Fruit fly (Drosophila melanogaster) whole organism, embryonic: ENCODE measurements around the gene tbc.

Experiments used
- B-H1 ChIP-seq: fragments of 200-800 bp; sonication (Bioruptor generic); IDR thresholded peaks from 3 replicates; pipeline ENCODE4 v1.3.6; 2022; ENCODE audit warnings: missing biosample characterization, missing genetic modification characterization
- Blimp-1 ChIP-seq: fragments of 200-800 bp; sonication (Bioruptor generic); optimal IDR thresholded peaks from 3 replicates; lab custom pipeline; 2018; ENCODE audit warnings: missing biosample characterization, missing genetic modification characterization, mild to moderate bottlenecking, moderate library complexity, missing genetic modification reagents
- CG10321 ChIP-seq: fragments of 200-800 bp; sonication (Bioruptor generic); IDR thresholded peaks from 2 replicates; pipeline ENCODE4 v1.3.6; 2022; ENCODE audit warnings: missing biosample characterization, missing genetic modification characterization
- CG10431 ChIP-seq: fragments of 200-800 bp; sonication (Bioruptor generic); optimal IDR thresholded peaks from 3 replicates; lab custom pipeline; 2018; ENCODE audit warnings: missing biosample characterization, mild to moderate bottlenecking, missing genetic modification characterization
- CG10959 ChIP-seq: fragments of 200-800 bp; sonication (Bioruptor generic); IDR thresholded peaks from 2 replicates; pipeline ENCODE4 v1.3.6; 2022; ENCODE audit warnings: missing biosample characterization, missing genetic modification characterization
- CG11247 ChIP-seq: fragments of 200-800 bp; sonication (Bioruptor generic); IDR thresholded peaks from 2 replicates; pipeline ENCODE4 v1.3.6; 2022; ENCODE audit warnings: missing biosample characterization, missing genetic modification characterization
- CG13287 ChIP-seq: fragments of 200-800 bp; sonication (Bioruptor generic); IDR thresholded peaks from 2 replicates; pipeline ENCODE4 v1.3.6; 2022; ENCODE audit warnings: missing biosample characterization, missing genetic modification characterization; ENCODE audit not compliant: partially characterized antibody
- CG13894 ChIP-seq: fragments of 200-800 bp; sonication (Bioruptor generic); optimal IDR thresholded peaks from 3 replicates; lab custom pipeline; 2018; ENCODE audit warnings: missing biosample characterization, mild to moderate bottlenecking, missing genetic modification characterization, moderate library complexity
- CG17186 ChIP-seq: fragments of 200-800 bp; sonication (Bioruptor generic); optimal IDR thresholded peaks from 3 replicates; lab custom pipeline; 2017; ENCODE audit warnings: missing biosample characterization, missing genetic modification reagents, missing genetic modification characterization
- CG18011 ChIP-seq: fragments of 200-800 bp; sonication (Bioruptor generic); optimal IDR thresholded peaks from 2 replicates; lab custom pipeline; 2017; ENCODE audit warnings: missing biosample characterization, missing genetic modification characterization, mild to moderate bottlenecking, moderate library complexity, missing genotype
- CG2120 ChIP-seq: fragments of 200-800 bp; sonication (Bioruptor generic); optimal IDR thresholded peaks from 3 replicates; lab custom pipeline; 2016; ENCODE audit warnings: missing biosample characterization, missing genetic modification characterization
- CG2875 ChIP-seq: fragments of 200-800 bp; sonication (Bioruptor generic); optimal IDR thresholded peaks from 2 replicates; lab custom pipeline; 2017; ENCODE audit warnings: missing biosample characterization, mild to moderate bottlenecking, missing genetic modification characterization, missing genetic modification reagents
- CG32767 ChIP-seq: fragments of 200-800 bp; sonication (Bioruptor generic); IDR thresholded peaks from 2 replicates; pipeline ENCODE4 v1.3.6; 2022; ENCODE audit warnings: missing biosample characterization, missing genetic modification characterization
- CG4617 ChIP-seq: fragments of 200-800 bp; sonication (Bioruptor generic); optimal IDR thresholded peaks from 3 replicates; lab custom pipeline; 2016; ENCODE audit warnings: missing biosample characterization, missing genetic modification characterization, borderline replicate concordance
- CG5180 ChIP-seq: fragments of 200-800 bp; sonication (Bioruptor generic); optimal IDR thresholded peaks from 3 replicates; lab custom pipeline; 2017; ENCODE audit warnings: missing biosample characterization, missing genetic modification characterization, mild to moderate bottlenecking, moderate library complexity, missing genetic modification reagents
- CG6175 ChIP-seq: fragments of 200-800 bp; sonication (Bioruptor generic); IDR thresholded peaks from 3 replicates; pipeline ENCODE4 v1.3.6; 2022; ENCODE audit warnings: missing biosample characterization, missing genetic modification characterization
- CG7271 ChIP-seq: fragments of 200-800 bp; sonication (Bioruptor generic); optimal IDR thresholded peaks from 2 replicates; lab custom pipeline; 2018; ENCODE audit warnings: missing biosample characterization, mild to moderate bottlenecking, missing genetic modification characterization, moderate library complexity
- CG7357 ChIP-seq: fragments of 200-800 bp; sonication (Bioruptor generic); IDR thresholded peaks from 3 replicates; pipeline ENCODE4 v1.3.6; 2022; ENCODE audit warnings: missing biosample characterization, missing genetic modification characterization
- CG7786 ChIP-seq: fragments of 200-800 bp; sonication (Bioruptor generic); optimal IDR thresholded peaks from 2 replicates; lab custom pipeline; 2016; ENCODE audit warnings: missing biosample characterization, missing genetic modification characterization
- CkIIα-i1 ChIP-seq: fragments of 200-800 bp; sonication (Bioruptor generic); IDR thresholded peaks from 2 replicates; pipeline ENCODE4 v1.3.6; 2022; ENCODE audit warnings: missing biosample characterization, missing genetic modification characterization
- D19B ChIP-seq: fragments of 200-800 bp; sonication (Bioruptor generic); optimal IDR thresholded peaks from 2 replicates; lab custom pipeline; 2017; ENCODE audit warnings: missing biosample characterization, mild to moderate bottlenecking, missing genetic modification characterization
- Dek ChIP-seq: fragments of 200-800 bp; sonication (Bioruptor generic); optimal IDR thresholded peaks from 3 replicates; lab custom pipeline; 2019; ENCODE audit warnings: missing biosample characterization, mild to moderate bottlenecking, missing genetic modification characterization, moderate library complexity
- Drgx ChIP-seq: fragments of 200-800 bp; sonication (Bioruptor generic); IDR thresholded peaks from 2 replicates; pipeline ENCODE4 v1.3.6; 2022; ENCODE audit warnings: missing biosample characterization, missing genetic modification characterization
- ERR ChIP-seq: fragments of 200-800 bp; sonication (Bioruptor generic); optimal IDR thresholded peaks from 2 replicates; lab custom pipeline; 2016; ENCODE audit warnings: missing biosample characterization, missing genetic modification characterization
- Elba2 ChIP-seq: fragments of 200-800 bp; sonication (Bioruptor generic); optimal IDR thresholded peaks from 3 replicates; lab custom pipeline; 2016; ENCODE audit warnings: missing biosample characterization, missing genetic modification characterization
- Gsc ChIP-seq: fragments of 200-800 bp; sonication (Bioruptor generic); IDR thresholded peaks from 2 replicates; pipeline ENCODE4 v1.3.6; 2022; ENCODE audit warnings: missing biosample characterization, missing genetic modification characterization
- Hmx ChIP-seq: fragments of 200-800 bp; sonication (Bioruptor generic); optimal IDR thresholded peaks from 2 replicates; lab custom pipeline; 2016; ENCODE audit warnings: missing biosample characterization, missing genetic modification characterization
- MBD-R2 ChIP-seq: fragments of 200-800 bp; sonication (Bioruptor generic); IDR thresholded peaks from 2 replicates; pipeline ENCODE4 v1.3.6; 2022; ENCODE audit warnings: missing biosample characterization, missing genetic modification characterization
- MTF-1 ChIP-seq: fragments of 200-800 bp; sonication (Bioruptor generic); optimal IDR thresholded peaks from 2 replicates; lab custom pipeline; 2018; ENCODE audit warnings: missing biosample characterization, mild to moderate bottlenecking, missing genetic modification characterization, borderline replicate concordance
- NC2α ChIP-seq: fragments of 200-800 bp; sonication (Bioruptor generic); optimal IDR thresholded peaks from 2 replicates; lab custom pipeline; 2016; ENCODE audit warnings: missing biosample characterization, missing genetic modification characterization
- Nf-YA ChIP-seq: fragments of 200-800 bp; sonication (Bioruptor generic); IDR thresholded peaks from 2 replicates; pipeline ENCODE4 v1.3.6; 2022; ENCODE audit warnings: missing biosample characterization, missing genetic modification characterization
- Ptx1 ChIP-seq: fragments of 200-800 bp; sonication (Bioruptor generic); IDR thresholded peaks from 2 replicates; pipeline ENCODE4 v1.3.6; 2022; ENCODE audit warnings: missing biosample characterization, missing genetic modification characterization
- al ChIP-seq: fragments of 200-800 bp; sonication (Bioruptor generic); IDR thresholded peaks from 2 replicates; pipeline ENCODE4 v1.3.6; 2022; ENCODE audit warnings: missing biosample characterization, missing genetic modification characterization
- az2 ChIP-seq: fragments of 200-800 bp; sonication (Bioruptor generic); optimal IDR thresholded peaks from 3 replicates; lab custom pipeline; 2016; ENCODE audit warnings: missing biosample characterization, missing genetic modification characterization
- bowl ChIP-seq: fragments of 200-800 bp; sonication (Bioruptor generic); IDR thresholded peaks from 2 replicates; pipeline ENCODE4 v1.3.6; 2022; ENCODE audit warnings: missing biosample characterization, missing genetic modification characterization
- corto ChIP-seq: fragments of 200-800 bp; sonication (Bioruptor generic); optimal IDR thresholded peaks from 2 replicates; lab custom pipeline; 2016; ENCODE audit warnings: missing biosample characterization, mild to moderate bottlenecking, missing genetic modification characterization, moderate library complexity
- esg ChIP-seq: fragments of 200-800 bp; sonication (Bioruptor generic); conservative IDR thresholded peaks from 2 replicates; pipeline ENCODE4 v1.3.6; 2022; ENCODE audit warnings: missing biosample characterization, missing genetic modification characterization
- gsb ChIP-seq: fragments of 200-800 bp; sonication (Bioruptor generic); IDR thresholded peaks from 2 replicates; pipeline ENCODE4 v1.3.6; 2022; ENCODE audit warnings: missing biosample characterization, missing genetic modification characterization
- her ChIP-seq: fragments of 200-800 bp; sonication (Bioruptor generic); optimal IDR thresholded peaks from 2 replicates; lab custom pipeline; 2016; ENCODE audit warnings: missing biosample characterization, missing genetic modification characterization
- kah ChIP-seq: fragments of 200-800 bp; sonication (Bioruptor generic); optimal IDR thresholded peaks from 2 replicates; lab custom pipeline; 2018; ENCODE audit warnings: missing biosample characterization, mild to moderate bottlenecking, missing genetic modification characterization
- kay ChIP-seq: fragments of 200-800 bp; sonication (Bioruptor generic); optimal IDR thresholded peaks from 2 replicates; lab custom pipeline; 2016; ENCODE audit warnings: missing biosample characterization, missing genetic modification characterization
- nerfin-2 ChIP-seq: fragments of 200-800 bp; sonication (Bioruptor generic); IDR thresholded peaks from 2 replicates; pipeline ENCODE4 v1.3.6; 2022; ENCODE audit warnings: missing biosample characterization, missing genetic modification characterization; ENCODE audit not compliant: partially characterized antibody
- nom ChIP-seq: fragments of 200-800 bp; sonication (Bioruptor generic); optimal IDR thresholded peaks from 2 replicates; lab custom pipeline; 2017; ENCODE audit warnings: missing biosample characterization, missing genetic modification characterization, mild to moderate bottlenecking, moderate library complexity, missing genetic modification reagents
- odd ChIP-seq: fragments of 200-800 bp; sonication (Bioruptor generic); optimal IDR thresholded peaks from 2 replicates; lab custom pipeline; 2017; ENCODE audit warnings: missing biosample characterization, mild to moderate bottlenecking, missing genetic modification characterization
- ro ChIP-seq: fragments of 200-800 bp; sonication (Bioruptor generic); IDR thresholded peaks from 2 replicates; pipeline ENCODE4 v1.3.6; 2022; ENCODE audit warnings: missing biosample characterization, missing genetic modification characterization
- sd ChIP-seq: fragments of 200-800 bp; sonication (Bioruptor generic); optimal IDR thresholded peaks from 3 replicates; lab custom pipeline; 2018; ENCODE audit warnings: missing biosample characterization, mild to moderate bottlenecking, missing genetic modification characterization, moderate library complexity
- wdn ChIP-seq: fragments of 200-800 bp; sonication (Bioruptor generic); IDR thresholded peaks from 2 replicates; pipeline ENCODE4 v1.3.6; 2022; ENCODE audit warnings: missing biosample characterization, missing genetic modification characterization
- z ChIP-seq: fragments of 200-800 bp; sonication (Bioruptor generic); IDR thresholded peaks from 3 replicates; pipeline ENCODE4 v1.3.6; 2022; ENCODE audit warnings: missing biosample characterization, missing genetic modification characterization
- zen ChIP-seq: fragments of 200-800 bp; sonication (Bioruptor generic); optimal IDR thresholded peaks from 3 replicates; lab custom pipeline; 2018; ENCODE audit warnings: missing biosample characterization, mild to moderate bottlenecking, missing genetic modification characterization, moderate library complexity

Gene tbc

dm6 chrX:20429482-20430204, 19.5 kb upstream of the tbc start, which contains the start of the genes CG11710 and mal (continued):
- TF ChIP-seq Nf-YA (GFP tag; lab: Robert Waterston, UW), result 0 out of 2 replicates have a peak, but pooled peaks have one; percentile 35
- no peak for TF ChIP-seq corto (GFP tag; lab: Kevin White, UChicago)
- peak; percentile 79 for TF ChIP-seq Blimp-1 (GFP tag; lab: Kevin White, UChicago)
- peak; percentile 83 for TF ChIP-seq D19B
- peak; percentile 45 for TF ChIP-seq B-H1
- TF ChIP-seq CG13894 (tag; lab: Kevin White, UChicago), result peak; percentile 83
- 0 out of 2 replicates have a peak, but pooled peaks have one; percentile 43 for TF ChIP-seq nerfin-2 (GFP tag; lab: Robert Waterston, UW)
- TF ChIP-seq z (GFP tag; lab: Robert Waterston, UW), result no peak
- TF ChIP-seq CG2120 (GFP tag; lab: Kevin White, UChicago), result peak; percentile 85
- peak; percentile 52; the same call in 1 of the 2 replicates for TF ChIP-seq wdn
- TF ChIP-seq Ptx1 (GFP tag; lab: Robert Waterston, UW), result peak; percentile 78
- TF ChIP-seq sd (tag; lab: Kevin White, UChicago), result no peak
- peak; percentile 45; the same call in 1 of the 2 replicates for TF ChIP-seq CG11247 (GFP tag; lab: Robert Waterston, UW)
- TF ChIP-seq CG4617 (GFP tag; lab: Kevin White, UChicago), result peak; percentile 37
- TF ChIP-seq CkIIα-i1 (GFP tag; lab: Robert Waterston, UW), result no peak
- TF ChIP-seq Drgx (GFP tag; lab: Robert Waterston, UW), result peak; percentile 63; the same call in 1 of the 2 replicates
- no peak for TF ChIP-seq Elba2 (GFP tag; lab: Kevin White, UChicago)
- no peak for TF ChIP-seq MTF-1
- TF ChIP-seq CG13287 (GFP tag; lab: Robert Waterston, UW), result peak; percentile 51
- no peak for TF ChIP-seq CG6175 (GFP tag; lab: Robert Waterston, UW)
- TF ChIP-seq al (GFP tag; lab: Robert Waterston, UW), result peak; percentile 56; the same call in 1 of the 2 replicates
- peak; percentile 80 for TF ChIP-seq esg (GFP tag; lab: Robert Waterston, UW)
- peak; percentile 73 for TF ChIP-seq CG7786
- TF ChIP-seq CG10431 (GFP tag; lab: Kevin White, UChicago), result no peak
- TF ChIP-seq CG10959 (GFP tag; lab: Robert Waterston, UW), result peak; percentile 50; the same call in 1 of the 2 replicates
- peak; percentile 68 for TF ChIP-seq az2
- peak; percentile 71 for TF ChIP-seq CG7357
- peak; percentile 65 for TF ChIP-seq Dek (tag; lab: Kevin White, UChicago)
- peak; percentile 42 for TF ChIP-seq zen (tag; lab: Kevin White, UChicago)
- TF ChIP-seq Gsc, result peak; percentile 60
- peak; percentile 54 for TF ChIP-seq kay (GFP tag; lab: Kevin White, UChicago)
- peak; percentile 41 for TF ChIP-seq MBD-R2
- TF ChIP-seq CG7271 (tag; lab: Kevin White, UChicago), result no peak
- TF ChIP-seq CG5180, result no peak
- no peak for TF ChIP-seq CG2875 (GFP tag; lab: Kevin White, UChicago)
- peak; percentile 59; the same call in 1 of the 2 replicates for TF ChIP-seq CG32767 (GFP tag; lab: Robert Waterston, UW)
- TF ChIP-seq bowl (GFP tag; lab: Robert Waterston, UW), result no peak
- TF ChIP-seq ERR (GFP tag; lab: Kevin White, UChicago), result no peak
- TF ChIP-seq NC2α (GFP tag; lab: Kevin White, UChicago), result no peak
- peak; percentile 60 for TF ChIP-seq kah (GFP tag; lab: Kevin White, UChicago)
- no peak for TF ChIP-seq gsb
- TF ChIP-seq her (GFP tag; lab: Kevin White, UChicago), result peak; percentile 33
- peak; percentile 45 for TF ChIP-seq CG18011 (GFP tag; lab: Kevin White, UChicago)
- peak; percentile 0 for TF ChIP-seq CG17186 (GFP tag; lab: Kevin White, UChicago)
- TF ChIP-seq odd (GFP tag; lab: Kevin White, UChicago), result no peak
- peak; percentile 71 for TF ChIP-seq nom (GFP tag; lab: Kevin White, UChicago)
- peak; percentile 62 for TF ChIP-seq Hmx
- no peak for TF ChIP-seq ro (GFP tag; lab: Robert Waterston, UW)
- no peak for TF ChIP-seq CG10321 (GFP tag; lab: Robert Waterston, UW)
